Worm (Caenorhabditis elegans) whole organism, midembryonic: ENCODE measurements around the gene ttr-6.

Experiments used
- T22C8.4 ChIP-seq: fragments of 200-800 bp; sonication (Bioruptor generic); IDR thresholded peaks from 2 replicates; pipeline ENCODE4 v1.3.6; 2022; ENCODE audit warnings: missing genetic modification characterization, missing compliant biosample characterization
- cog-1 ChIP-seq: sonication (generic microtip); optimal IDR thresholded peaks from 2 replicates; lab custom pipeline; 2016; ENCODE audit warnings: missing genetic modification characterization, missing compliant biosample characterization
- flt-1 ChIP-seq: fragments of 200-800 bp; sonication (Bioruptor generic); IDR thresholded peaks from 2 replicates; pipeline ENCODE4 v1.3.6; 2022; ENCODE audit warnings: missing genetic modification characterization, missing compliant biosample characterization
- klf-2 ChIP-seq: fragments of 200-800 bp; sonication (Bioruptor generic); conservative IDR thresholded peaks from 2 replicates; pipeline ENCODE4 v1.3.6; 2022; ENCODE audit warnings: missing genetic modification reagents, missing genetic modification characterization, missing compliant biosample characterization
- med-1 ChIP-seq: sonication (generic microtip); optimal IDR thresholded peaks from 2 replicates; lab custom pipeline; 2017; ENCODE audit warnings: missing genetic modification characterization, mild to moderate bottlenecking, missing compliant biosample characterization, antibody characterized with exemption, missing genetic modification reagents; ENCODE audit not compliant: insufficient read depth
- ref-1 ChIP-seq: fragments of 200-800 bp; sonication (Bioruptor generic); conservative IDR thresholded peaks from 2 replicates; pipeline ENCODE4 v1.3.6; 2022; ENCODE audit warnings: missing genetic modification reagents, missing genetic modification characterization, missing compliant biosample characterization
- tab-1 ChIP-seq: fragments of 200-800 bp; sonication (Bioruptor generic); IDR thresholded peaks from 2 replicates; pipeline ENCODE4 v1.3.6; 2022; ENCODE audit warnings: missing genetic modification characterization, missing compliant biosample characterization
- ztf-23 ChIP-seq: fragments of 200-800 bp; sonication (Bioruptor generic); IDR thresholded peaks from 2 replicates; pipeline ENCODE4 v1.3.6; 2022; ENCODE audit warnings: missing genetic modification reagents, missing genetic modification characterization, missing compliant biosample characterization
- ztf-29 ChIP-seq: fragments of 200-800 bp; sonication (Bioruptor generic); IDR thresholded peaks from 2 replicates; pipeline ENCODE4 v1.3.6; 2022; ENCODE audit warnings: missing genetic modification reagents, missing genetic modification characterization, missing compliant biosample characterization

The ttr-6 gene

DNA sequence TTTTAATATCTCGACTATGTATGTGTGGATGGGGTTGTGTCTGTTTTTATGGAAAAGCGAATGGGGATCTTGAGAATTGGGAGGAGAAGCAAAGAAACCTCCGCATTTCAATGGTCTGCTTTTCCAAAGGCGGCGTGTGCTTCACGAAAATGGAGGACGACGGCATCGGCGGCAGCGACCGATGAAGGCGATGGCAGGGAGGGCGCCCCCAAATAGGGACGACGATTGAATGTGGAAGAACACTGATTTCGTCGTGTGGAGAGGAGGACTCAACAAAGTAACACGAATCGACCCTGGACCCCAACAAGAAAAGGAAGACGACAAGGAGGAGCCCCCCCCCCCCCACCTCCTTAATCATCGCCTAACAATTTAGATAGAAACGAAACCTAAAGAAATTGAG, 23.9 kb downstream of the ttr-6 start:
- TF ChIP-seq klf-2, result no peak
- no peak for TF ChIP-seq T22C8.4
- TF ChIP-seq ref-1 (GFP tag; lab: Robert Waterston, UW), result no peak
- no peak for TF ChIP-seq med-1 (GFP tag; lab: Kevin White, UChicago)
- no peak for TF ChIP-seq ztf-23
- no peak for TF ChIP-seq ztf-29 (GFP tag; lab: Robert Waterston, UW)
- no peak for TF ChIP-seq flt-1 (GFP tag; lab: Robert Waterston, UW)
- TF ChIP-seq tab-1 (GFP tag; lab: Robert Waterston, UW), result no peak
- no peak for TF ChIP-seq cog-1

DNA sequence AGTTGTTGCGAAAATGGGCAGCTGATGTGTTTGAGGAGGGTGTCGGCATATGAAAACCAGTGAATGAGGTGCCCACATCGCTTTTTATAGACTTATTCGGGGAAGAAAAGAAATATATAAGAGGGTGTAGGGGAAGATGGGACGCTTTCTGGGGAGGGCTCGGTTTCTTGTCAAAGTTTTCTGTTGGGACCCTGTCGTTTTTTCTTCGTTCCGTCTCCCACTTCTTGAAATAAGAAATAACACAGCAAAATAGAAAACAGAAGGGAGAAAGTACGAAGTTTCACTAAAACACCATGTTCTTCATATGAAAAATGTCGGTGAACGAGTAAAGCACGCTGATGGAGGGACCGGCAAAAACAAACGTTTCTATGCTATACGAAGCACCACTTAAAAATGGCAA, 27.3 kb downstream of the ttr-6 start, which contains the start of gene dop-3:
dop-3 (minus strand) TSS at position 101 of the 400 bp plus-strand sequence.
- TF ChIP-seq tab-1 (GFP tag; lab: Robert Waterston, UW), result no peak

- TF ChIP-seq T22C8.4 (no peak), ztf-29 (GFP tag; lab: Robert Waterston, UW) (no peak), ref-1 (GFP tag; lab: Robert Waterston, UW) (no peak), med-1 (GFP tag; lab: Kevin White, UChicago) (no peak), flt-1 (GFP tag; lab: Robert Waterston, UW) (no peak), klf-2 (no peak), ztf-23 (no peak), cog-1 (no peak), tab-1 (GFP tag; lab: Robert Waterston, UW) (no peak)
These were observed 34.5 kb downstream of the ttr-6 start, which contains the start of gene aaim-1 for ce11 chrX:6562378-6562856. Gene aaim-1, minus strand, starts transcription at chrX:6562428.

- TF ChIP-seq ztf-23, result no peak
- TF ChIP-seq tab-1 (GFP tag; lab: Robert Waterston, UW), result no peak
- no peak for TF ChIP-seq ref-1 (GFP tag; lab: Robert Waterston, UW)
- TF ChIP-seq T22C8.4, result no peak
- no peak for TF ChIP-seq cog-1
- no peak for TF ChIP-seq klf-2
- no peak for TF ChIP-seq flt-1 (GFP tag; lab: Robert Waterston, UW)
- no peak for TF ChIP-seq med-1 (GFP tag; lab: Kevin White, UChicago)
- TF ChIP-seq ztf-29 (GFP tag; lab: Robert Waterston, UW), result no peak
These were observed 36.4 kb downstream of the ttr-6 start for ce11 chrX:6560495-6560894.

DNA sequence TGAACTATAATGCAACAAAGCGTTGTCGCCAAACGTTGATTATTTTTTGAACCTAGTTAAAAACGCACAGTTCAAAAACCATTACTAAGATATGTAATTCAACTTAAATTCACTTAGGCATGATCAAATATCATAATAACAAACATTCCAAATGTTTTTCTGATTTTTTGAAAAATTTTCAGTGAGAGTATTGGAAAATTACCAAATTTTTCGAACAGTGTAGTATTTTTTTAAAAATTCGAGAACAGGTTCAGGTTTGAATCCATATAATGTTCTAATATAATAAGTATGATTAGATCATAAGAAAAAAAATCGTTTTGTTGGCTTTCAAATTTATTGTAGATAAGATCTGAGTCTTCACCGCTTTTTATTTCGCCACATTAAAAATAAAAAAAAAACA, 43.3 kb downstream of the ttr-6 start:
- no peak for TF ChIP-seq tab-1 (GFP tag; lab: Robert Waterston, UW)
- TF ChIP-seq ztf-23, result no peak
- TF ChIP-seq med-1 (GFP tag; lab: Kevin White, UChicago), result no peak
- TF ChIP-seq T22C8.4, result no peak
- no peak for TF ChIP-seq klf-2
- TF ChIP-seq cog-1, result no peak
- no peak for TF ChIP-seq flt-1 (GFP tag; lab: Robert Waterston, UW)
- no peak for TF ChIP-seq ref-1 (GFP tag; lab: Robert Waterston, UW)
- no peak for TF ChIP-seq ztf-29 (GFP tag; lab: Robert Waterston, UW)

ce11 chrX:6552806-6553337, 44.0 kb downstream of the ttr-6 start, which contains the start of gene svh-2:
Gene svh-2, plus strand, starts transcription at chrX:6553287.
- no peak for TF ChIP-seq klf-2
- no peak for TF ChIP-seq ztf-29 (GFP tag; lab: Robert Waterston, UW)
- TF ChIP-seq ztf-23, result no peak
- TF ChIP-seq T22C8.4, result no peak
- no peak for TF ChIP-seq cog-1
- no peak for TF ChIP-seq med-1 (GFP tag; lab: Kevin White, UChicago)
- TF ChIP-seq ref-1 (GFP tag; lab: Robert Waterston, UW), result no peak
- no peak for TF ChIP-seq tab-1 (GFP tag; lab: Robert Waterston, UW)
- TF ChIP-seq flt-1 (GFP tag; lab: Robert Waterston, UW), result no peak

DNA sequence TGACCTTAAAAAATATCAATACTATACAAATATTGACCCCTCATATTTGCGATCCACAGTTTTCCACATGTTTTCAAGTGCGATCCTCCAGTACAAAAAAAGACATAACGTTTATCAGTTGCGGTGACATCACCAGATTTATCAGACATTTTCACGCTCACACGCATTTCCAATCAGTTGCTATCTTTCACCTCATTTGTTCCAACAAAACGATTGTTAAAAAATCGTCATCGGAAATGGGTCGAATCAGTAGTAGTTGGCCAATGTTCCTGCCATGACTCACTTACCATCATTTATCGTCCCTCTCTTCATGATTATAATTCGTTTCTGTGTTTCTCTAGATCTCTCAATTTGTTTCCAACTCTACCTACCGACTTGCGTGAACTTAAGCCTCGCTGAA, 45.2 kb downstream of the ttr-6 start:
- TF ChIP-seq ztf-23 (no peak), T22C8.4 (no peak), med-1 (GFP tag; lab: Kevin White, UChicago) (no peak), cog-1 (no peak), klf-2 (no peak), tab-1 (GFP tag; lab: Robert Waterston, UW) (no peak), ref-1 (GFP tag; lab: Robert Waterston, UW) (no peak), flt-1 (GFP tag; lab: Robert Waterston, UW) (no peak), ztf-29 (GFP tag; lab: Robert Waterston, UW) (no peak)

DNA sequence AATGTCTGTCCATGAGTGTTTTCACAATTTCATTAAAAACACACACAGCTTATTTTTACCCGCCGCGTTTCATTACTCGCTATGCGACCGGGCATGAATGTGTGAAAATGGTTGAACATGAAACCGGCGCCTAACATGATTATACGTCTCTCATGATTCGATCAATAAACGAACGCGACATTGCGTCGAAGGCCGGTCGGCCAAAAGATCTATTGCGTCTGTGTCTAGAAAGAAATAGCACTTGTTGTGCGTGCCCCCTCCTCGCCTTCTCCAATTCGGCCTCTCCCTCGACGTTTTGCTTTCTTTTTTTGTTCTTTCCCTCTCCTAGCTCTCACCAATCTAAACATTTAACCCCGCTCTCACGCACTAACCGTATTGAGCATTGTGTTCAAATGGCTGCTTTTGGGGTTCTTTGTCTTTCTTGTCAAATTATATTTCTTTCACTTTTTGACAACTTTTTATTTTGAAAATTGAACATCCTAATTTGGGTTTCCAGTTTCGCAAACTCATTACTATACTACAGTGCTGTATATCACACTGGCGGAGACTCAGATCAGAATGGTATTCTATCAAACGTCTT, 45.8 kb downstream of the ttr-6 start:
- no peak for TF ChIP-seq klf-2
- no peak for TF ChIP-seq flt-1 (GFP tag; lab: Robert Waterston, UW)
- no peak for TF ChIP-seq ztf-29 (GFP tag; lab: Robert Waterston, UW)
- TF ChIP-seq tab-1 (GFP tag; lab: Robert Waterston, UW), result no peak
- TF ChIP-seq ztf-23, result no peak
- TF ChIP-seq cog-1, result no peak
- TF ChIP-seq ref-1 (GFP tag; lab: Robert Waterston, UW), result no peak
- TF ChIP-seq med-1 (GFP tag; lab: Kevin White, UChicago), result no peak
- TF ChIP-seq T22C8.4, result no peak
